Worm (Caenorhabditis elegans): Measurements from ENCODE around the gene C03A7.13.

ce11 chrV:5204127-5204526 lies 11.8 kb upstream of the C03A7.13 start, which contains the start of gene ttc-37:
- TF ChIP-seq ama-1 (optimal IDR thresholded peaks at IDR 0.05) (no peak), hnd-1 (tag; optimal IDR thresholded peaks at IDR 0.05) (no peak), tra-4 (tag; optimal IDR thresholded peaks at IDR 0.05) (no peak), flt-1 (GFP tag; IDR thresholded peaks at IDR 0.05) (no peak), tbx-11 (GFP tag; IDR thresholded peaks at IDR 0.05) (no peak)

Data from whole organism, early embryonic.